Fruit fly (Drosophila melanogaster): Measurements from ENCODE around the gene Teh3.

Gene Teh3

dm6 chr3L:4186659-4187058 lies 2.2 kb upstream of the Teh3 start, which contains the start of gene VhaM9.7-c (continued):
- TF ChIP-seq ind (GFP tag; optimal IDR thresholded peaks at IDR 0.05) (peak; percentile 38), chn (GFP tag; optimal IDR thresholded peaks at IDR 0.05) (no peak), CG30403 (GFP tag; optimal IDR thresholded peaks at IDR 0.05) (peak; percentile 47), Fer3 (tag; optimal IDR thresholded peaks at IDR 0.05) (peak; percentile 22), CG8359 (GFP tag; optimal IDR thresholded peaks at IDR 0.05; ENCODE audit: borderline replicate concordance) (no peak), CG11093 (GFP tag; IDR thresholded peaks at IDR 0.05) (no peak), MESR4 (GFP tag; optimal IDR thresholded peaks at IDR 0.05) (peak; percentile 61), sc (optimal IDR thresholded peaks at IDR 0.05) (no peak), sc (GFP tag; optimal IDR thresholded peaks at IDR 0.05) (no peak), CG1602 (GFP tag; optimal IDR thresholded peaks at IDR 0.05) (no peak), CG33557 (GFP tag; optimal IDR thresholded peaks at IDR 0.05) (no peak), Sry-δ (GFP tag; optimal IDR thresholded peaks at IDR 0.05) (peak; percentile 17), CG42726 (GFP tag; IDR thresholded peaks at IDR 0.05; ENCODE audit: partially characterized antibody) (no peak), Atf6 (GFP tag; IDR thresholded peaks at IDR 0.05) (no peak), crol (GFP tag; IDR thresholded peaks at IDR 0.05) (no peak), Hr3 (GFP tag; optimal IDR thresholded peaks at IDR 0.05) (peak; percentile 17), CG15601 (tag; optimal IDR thresholded peaks at IDR 0.05) (peak; percentile 9), lab (GFP tag; optimal IDR thresholded peaks at IDR 0.05) (peak; percentile 63), hb (GFP tag; IDR thresholded peaks at IDR 0.05; ENCODE audit: partially characterized antibody) (no peak), CG17612 (GFP tag; IDR thresholded peaks at IDR 0.05) (no peak), CG7745 (tag; optimal IDR thresholded peaks at IDR 0.05) (no peak), shn (GFP tag; optimal IDR thresholded peaks at IDR 0.05) (peak; percentile 40), CG5180 (GFP tag; optimal IDR thresholded peaks at IDR 0.05) (no peak), Bgb (GFP tag; IDR thresholded peaks at IDR 0.05; ENCODE audit: partially characterized antibody) (0 out of 2 replicates have a peak, but pooled peaks have one; percentile 21), CG4424 (GFP tag; optimal IDR thresholded peaks at IDR 0.05) (peak; percentile 30), CG9817 (tag; optimal IDR thresholded peaks at IDR 0.05) (peak; percentile 13), CG6854 (GFP tag; optimal IDR thresholded peaks at IDR 0.05) (no peak), CG14710 (tag; optimal IDR thresholded peaks at IDR 0.05) (peak; percentile 46), sob (GFP tag; IDR thresholded peaks at IDR 0.05) (peak; percentile 68), CG6765 (GFP tag; optimal IDR thresholded peaks at IDR 0.05) (no peak), CG9609 (GFP tag; optimal IDR thresholded peaks at IDR 0.05) (peak; percentile 53), odd (GFP tag; optimal IDR thresholded peaks at IDR 0.05) (no peak), Opbp (GFP tag; IDR thresholded peaks at IDR 0.05; ENCODE audit: partially characterized antibody) (0 out of 3 replicates have a peak, but pooled peaks have one; percentile 29), maf-S (GFP tag; optimal IDR thresholded peaks at IDR 0.05) (peak; percentile 40), stwl (tag; optimal IDR thresholded peaks at IDR 0.05) (peak; percentile 96), pzg (GFP tag; optimal IDR thresholded peaks at IDR 0.05) (peak; percentile 69), phol (tag; optimal IDR thresholded peaks at IDR 0.05) (peak; percentile 39), lmd (GFP tag; IDR thresholded peaks at IDR 0.05) (peak; percentile 12; the same call in 1 of the 2 replicates), sens-2 (GFP tag; IDR thresholded peaks at IDR 0.05) (no peak), CG12071 (GFP tag; optimal IDR thresholded peaks at IDR 0.05) (no peak), usp (GFP tag; optimal IDR thresholded peaks at IDR 0.05) (no peak), CG10959 (GFP tag; IDR thresholded peaks at IDR 0.05) (no peak), prd (optimal IDR thresholded peaks at IDR 0.05) (no peak), prd (GFP tag; IDR thresholded peaks at IDR 0.05) (0 out of 3 replicates have a peak, but pooled peaks have one; percentile 29), Atf-2 (GFP tag; optimal IDR thresholded peaks at IDR 0.05) (no peak), her (GFP tag; optimal IDR thresholded peaks at IDR 0.05) (peak; percentile 25), E2f2 (GFP tag; IDR thresholded peaks at IDR 0.05) (peak; percentile 87), zfh1 (GFP tag; IDR thresholded peaks at IDR 0.05) (0 out of 3 replicates have a peak, but pooled peaks have one; percentile 38), CG8924 (tag; optimal IDR thresholded peaks at IDR 0.05) (no peak), CG33213 (GFP tag; optimal IDR thresholded peaks at IDR 0.05) (peak; percentile 47), nau (GFP tag; optimal IDR thresholded peaks at IDR 0.05) (no peak)

Measured in whole organism, embryonic.